Worm (Caenorhabditis elegans) whole organism, L1 larva: ENCODE measurements around the gene aptf-4.

Source experiments
- C04F5.9 ChIP-seq: sonication (generic microtip); optimal IDR thresholded peaks from 2 replicates; lab custom pipeline; 2016; ENCODE audit warnings: missing genetic modification characterization, missing compliant biosample characterization
- C34B4.2 ChIP-seq: sonication (generic microtip); optimal IDR thresholded peaks from 2 replicates; lab custom pipeline; 2017; ENCODE audit warnings: mild to moderate bottlenecking, missing genetic modification characterization, missing compliant biosample characterization
- F16B12.6 ChIP-seq: fragments of 150-350 bp; optimal IDR thresholded peaks from 2 replicates; lab custom pipeline; 2014; ENCODE audit warnings: missing biosample characterization, missing genetic modification characterization
- aha-1 ChIP-seq: fragments of 150-350 bp; optimal IDR thresholded peaks from 2 replicates; lab custom pipeline; 2014; ENCODE audit warnings: missing biosample characterization, missing genetic modification characterization
- ama-1 ChIP-seq: fragments of 150-350 bp; optimal IDR thresholded peaks from 2 replicates; lab custom pipeline; 2014
- blmp-1 ChIP-seq: fragments of 150-350 bp; optimal IDR thresholded peaks from 2 replicates; lab custom pipeline; 2014; ENCODE audit warnings: missing biosample characterization, missing genetic modification characterization
- ceh-63 ChIP-seq: fragments of 200-800 bp; sonication (Bioruptor generic); optimal IDR thresholded peaks from 2 replicates; lab custom pipeline; 2018; ENCODE audit warnings: mild to moderate bottlenecking, missing genetic modification characterization, missing compliant biosample characterization
- ceh-8 ChIP-seq: fragments of 200-800 bp; sonication (Bioruptor generic); optimal IDR thresholded peaks from 2 replicates; lab custom pipeline; 2018; ENCODE audit warnings: mild to moderate bottlenecking, missing genetic modification characterization, moderate library complexity, missing compliant biosample characterization
- ceh-88 ChIP-seq: fragments of 200-800 bp; sonication (Bioruptor generic); IDR thresholded peaks from 2 replicates; pipeline ENCODE4 v1.3.6; 2022; ENCODE audit warnings: missing genetic modification characterization, missing compliant biosample characterization
- ceh-90 ChIP-seq: sonication (generic microtip); optimal IDR thresholded peaks from 2 replicates; lab custom pipeline; 2016; ENCODE audit warnings: missing genetic modification characterization, missing compliant biosample characterization
- ces-1 ChIP-seq: fragments of 150-350 bp; optimal IDR thresholded peaks from 2 replicates; lab custom pipeline; 2014; ENCODE audit warnings: missing biosample characterization, missing genetic modification reagents, missing genetic modification characterization
- dpl-1 ChIP-seq, 3 experiments: fragments of 150-350 bp in 2 of 3; sonication (generic microtip) in 1 of 3; optimal IDR thresholded peaks; 2 replicates each; lab custom pipeline; 2014 to 2017; ENCODE audit warnings: missing biosample characterization in 3 of 3, missing genetic modification characterization in 3 of 3, missing genetic modification reagents in 3 of 3
- efl-3 ChIP-seq: fragments of 200-800 bp; sonication (Bioruptor generic); optimal IDR thresholded peaks from 2 replicates; lab custom pipeline; 2018; ENCODE audit warnings: mild to moderate bottlenecking, missing genetic modification characterization, missing compliant biosample characterization
- egl-13 ChIP-seq: sonication (generic microtip); optimal IDR thresholded peaks from 2 replicates; lab custom pipeline; 2016; ENCODE audit warnings: missing genotype, missing genetic modification reagents, missing genetic modification characterization, missing compliant biosample characterization
- fkh-8 ChIP-seq: sonication (generic microtip); optimal IDR thresholded peaks from 2 replicates; lab custom pipeline; 2016; ENCODE audit warnings: mild to moderate bottlenecking, missing genetic modification characterization, missing compliant biosample characterization
- fos-1 ChIP-seq: fragments of 150-350 bp; optimal IDR thresholded peaks from 2 replicates; lab custom pipeline; 2014; ENCODE audit warnings: missing biosample characterization, missing genetic modification characterization
- grh-1 ChIP-seq: fragments of 200-800 bp; sonication (Bioruptor generic); IDR thresholded peaks from 2 replicates; pipeline ENCODE4 v1.3.6; 2022; ENCODE audit warnings: missing genetic modification reagents, missing genetic modification characterization, missing compliant biosample characterization
- hlh-17 ChIP-seq: fragments of 200-800 bp; sonication (Bioruptor generic); optimal IDR thresholded peaks from 2 replicates; lab custom pipeline; 2018; ENCODE audit warnings: missing genetic modification characterization, mild to moderate bottlenecking, missing compliant biosample characterization, moderate library complexity, borderline replicate concordance
- irx-1 ChIP-seq: sonication (generic microtip); optimal IDR thresholded peaks from 2 replicates; lab custom pipeline; 2016; ENCODE audit warnings: missing genetic modification characterization, missing compliant biosample characterization
- jun-1 ChIP-seq: fragments of 150-350 bp; optimal IDR thresholded peaks from 2 replicates; lab custom pipeline; 2014; ENCODE audit warnings: missing biosample characterization, missing genetic modification reagents, missing genetic modification characterization
- lin-13 ChIP-seq: fragments of 150-350 bp; optimal IDR thresholded peaks from 2 replicates; lab custom pipeline; 2014; ENCODE audit warnings: missing biosample characterization, missing genetic modification reagents, missing genetic modification characterization
- lin-35 ChIP-seq, 2 experiments: fragments of 150-350 bp; optimal IDR thresholded peaks; 2 replicates each; lab custom pipeline; 2014; ENCODE audit warnings: missing biosample characterization in 2 of 2, missing genetic modification characterization in 2 of 2, missing genetic modification reagents in 2 of 2
- lin-39 ChIP-seq: fragments of 150-350 bp; optimal IDR thresholded peaks from 2 replicates; lab custom pipeline; 2014; ENCODE audit warnings: missing biosample characterization, missing genetic modification reagents, missing genetic modification characterization
- lir-3 ChIP-seq: sonication (generic microtip); optimal IDR thresholded peaks from 2 replicates; lab custom pipeline; 2016; ENCODE audit warnings: mild to moderate bottlenecking, missing genetic modification characterization, moderate library complexity, missing compliant biosample characterization; ENCODE audit not compliant: poor library complexity
- lsy-2 ChIP-seq, 2 experiments: fragments of 150-350 bp; optimal IDR thresholded peaks; 2 replicates each; lab custom pipeline; 2014; ENCODE audit warnings: missing biosample characterization in 2 of 2, missing genetic modification characterization in 2 of 2
- mdl-1 ChIP-seq, 2 experiments: fragments of 150-350 bp; optimal IDR thresholded peaks; 2 replicates each; lab custom pipeline; 2014 to 2017; ENCODE audit warnings: missing biosample characterization in 2 of 2, missing genetic modification characterization in 2 of 2, inconsistent platforms in 1 of 2
- nhr-11 ChIP-seq: fragments of 150-350 bp; optimal IDR thresholded peaks from 2 replicates; lab custom pipeline; 2014; ENCODE audit warnings: missing biosample characterization, missing genetic modification characterization
- nhr-19 ChIP-seq: fragments of 200-800 bp; sonication (Bioruptor generic); conservative IDR thresholded peaks from 2 replicates; pipeline ENCODE4 v1.3.6; 2022; ENCODE audit warnings: missing genetic modification characterization, missing compliant biosample characterization
- nhr-20 ChIP-seq: sonication (generic microtip); optimal IDR thresholded peaks from 2 replicates; lab custom pipeline; 2016; ENCODE audit warnings: mild to moderate bottlenecking, missing genetic modification characterization, missing compliant biosample characterization
- nhr-237 ChIP-seq: fragments of 150-350 bp; optimal IDR thresholded peaks from 2 replicates; lab custom pipeline; 2014; ENCODE audit warnings: missing biosample characterization, missing genetic modification characterization
- nhr-28 ChIP-seq: fragments of 150-350 bp; optimal IDR thresholded peaks from 2 replicates; lab custom pipeline; 2014; ENCODE audit warnings: missing biosample characterization, missing genetic modification characterization
- nhr-47 ChIP-seq: sonication (generic microtip); optimal IDR thresholded peaks from 2 replicates; lab custom pipeline; 2016; ENCODE audit warnings: mild to moderate bottlenecking, missing genetic modification characterization, moderate library complexity, missing compliant biosample characterization
- nhr-71 ChIP-seq: sonication (generic microtip); optimal IDR thresholded peaks from 2 replicates; lab custom pipeline; 2016; ENCODE audit warnings: mild to moderate bottlenecking, missing genetic modification characterization, moderate library complexity, missing compliant biosample characterization
- nhr-76 ChIP-seq: sonication (generic microtip); optimal IDR thresholded peaks from 2 replicates; lab custom pipeline; 2017; ENCODE audit warnings: missing biosample characterization, missing genetic modification characterization
- nhr-84 ChIP-seq: sonication (generic microtip); optimal IDR thresholded peaks from 2 replicates; lab custom pipeline; 2017; ENCODE audit warnings: missing biosample characterization, missing genetic modification characterization
- nhr-85 ChIP-seq: sonication (generic microtip); peaks from one replicate; lab custom pipeline; 2016; ENCODE audit warnings: missing genetic modification characterization, inconsistent platforms, missing compliant biosample characterization
- nhr-90 ChIP-seq: sonication (generic microtip); optimal IDR thresholded peaks from 2 replicates; lab custom pipeline; 2016; ENCODE audit warnings: mild to moderate bottlenecking, missing genetic modification characterization, missing compliant biosample characterization; ENCODE audit not compliant: poor library complexity
- pag-3 ChIP-seq: sonication (generic microtip); optimal IDR thresholded peaks from 2 replicates; lab custom pipeline; 2017; ENCODE audit warnings: missing genetic modification characterization, mild to moderate bottlenecking, missing compliant biosample characterization, antibody characterized with exemption, borderline replicate concordance; ENCODE audit not compliant: insufficient read depth
- pax-3 ChIP-seq: fragments of 200-800 bp; sonication (Bioruptor generic); optimal IDR thresholded peaks from 2 replicates; lab custom pipeline; 2018; ENCODE audit warnings: mild to moderate bottlenecking, missing genetic modification characterization, moderate library complexity, missing compliant biosample characterization
- pqm-1 ChIP-seq: sonication (generic microtip); optimal IDR thresholded peaks from 3 replicates; lab custom pipeline; 2017; ENCODE audit warnings: missing biosample characterization, missing genetic modification characterization
- rnt-1 ChIP-seq: sonication (generic microtip); optimal IDR thresholded peaks from 2 replicates; lab custom pipeline; 2016; ENCODE audit warnings: mild to moderate bottlenecking, missing genetic modification characterization, moderate library complexity, missing compliant biosample characterization
- skn-1 ChIP-seq: fragments of 150-350 bp; optimal IDR thresholded peaks from 2 replicates; lab custom pipeline; 2014; ENCODE audit warnings: missing biosample characterization, missing genetic modification characterization
- snu-23 ChIP-seq: sonication (generic microtip); optimal IDR thresholded peaks from 2 replicates; lab custom pipeline; 2016; ENCODE audit warnings: missing genetic modification characterization, missing compliant biosample characterization
- sptf-1 ChIP-seq: fragments of 150-350 bp; optimal IDR thresholded peaks from 2 replicates; lab custom pipeline; 2014; ENCODE audit warnings: missing biosample characterization, missing genetic modification characterization
- swsn-7 ChIP-seq: sonication (generic microtip); optimal IDR thresholded peaks from 2 replicates; lab custom pipeline; 2016; ENCODE audit warnings: missing genetic modification characterization, missing compliant biosample characterization
- tbx-2 ChIP-seq: sonication (generic microtip); optimal IDR thresholded peaks from 2 replicates; lab custom pipeline; 2016; ENCODE audit warnings: missing genetic modification characterization, missing compliant biosample characterization
- unc-62 ChIP-seq: fragments of 150-350 bp; optimal IDR thresholded peaks from 2 replicates; lab custom pipeline; 2014; ENCODE audit warnings: missing biosample characterization, missing genetic modification reagents, missing genetic modification characterization
- unc-86 ChIP-seq: sonication (generic microtip); optimal IDR thresholded peaks from 2 replicates; lab custom pipeline; 2016; ENCODE audit warnings: missing genetic modification characterization, missing compliant biosample characterization
- unc-98 ChIP-seq: fragments of 200-800 bp; sonication (Bioruptor generic); IDR thresholded peaks from 2 replicates; pipeline ENCODE4 v1.3.6; 2022; ENCODE audit warnings: missing genetic modification characterization, missing compliant biosample characterization
- vab-15 ChIP-seq: sonication (generic microtip); optimal IDR thresholded peaks from 2 replicates; lab custom pipeline; 2017; ENCODE audit warnings: missing genotype, mild to moderate bottlenecking, missing genetic modification characterization, missing compliant biosample characterization
- xbp-1 ChIP-seq: sonication (generic microtip); optimal IDR thresholded peaks from 2 replicates; lab custom pipeline; 2016; ENCODE audit warnings: missing genetic modification characterization, missing compliant biosample characterization
- zip-4 ChIP-seq: fragments of 200-800 bp; sonication (Bioruptor generic); optimal IDR thresholded peaks from 2 replicates; lab custom pipeline; 2018; ENCODE audit warnings: mild to moderate bottlenecking, missing genetic modification characterization, moderate library complexity, missing compliant biosample characterization
- ztf-11 ChIP-seq, 2 experiments: sonication (generic microtip); optimal IDR thresholded peaks; 2 replicates each; lab custom pipeline; 2016 to 2017; ENCODE audit warnings: missing genetic modification characterization in 2 of 2, missing biosample characterization in 1 of 2, missing compliant biosample characterization in 1 of 2

The aptf-4 gene

ce11 chrII:8561227-8561626 lies 29.6 kb upstream of the aptf-4 start, which contains the start of gene iff-2:
iff-2 (minus strand) TSS chrII:8561367.
- TF ChIP-seq grh-1 (GFP tag; lab: Robert Waterston, UW) (peak; percentile 97), hlh-17 (no peak), lsy-2 (tag; optimal IDR thresholded peaks at IDR 0.05; lab: Kevin White, UChicago) (peak; percentile 98), ceh-90 (tag; lab: Kevin White, UChicago) (peak; percentile 9), dpl-1 (GFP tag; optimal IDR thresholded peaks at IDR 0.05; lab: Kevin White, UChicago) (peak; percentile 94 to 97 (median 95)), mdl-1 (tag; optimal IDR thresholded peaks at IDR 0.05; lab: Kevin White, UChicago) (peak; percentile 90 to 100), snu-23 (GFP tag; lab: Kevin White, UChicago) (peak; percentile 100), lin-13 (GFP tag; lab: Kevin White, UChicago) (peak; percentile 100), fkh-8 (tag; lab: Kevin White, UChicago) (peak; percentile 100), nhr-19 (GFP tag; lab: Robert Waterston, UW) (peak; percentile 99), C34B4.2 (peak; percentile 65), nhr-71 (tag; lab: Kevin White, UChicago) (peak; percentile 100), ceh-8 (GFP tag; lab: Kevin White, UChicago) (peak; percentile 95), nhr-47 (peak; percentile 99), vab-15 (tag; lab: Kevin White, UChicago) (peak; percentile 99), unc-86 (tag; lab: Kevin White, UChicago) (peak; percentile 99), nhr-20 (tag; lab: Kevin White, UChicago) (peak; percentile 100), blmp-1 (tag; lab: Kevin White, UChicago) (peak; percentile 97), nhr-84 (tag; lab: Kevin White, UChicago) (no peak), nhr-237 (peak; percentile 99), efl-3 (peak; percentile 77), lir-3 (tag; lab: Kevin White, UChicago) (peak; percentile 95), pqm-1 (tag; lab: Kevin White, UChicago) (peak; percentile 54), nhr-85 (peak; percentile 100), irx-1 (peak; percentile 96), lin-35 (GFP tag; optimal IDR thresholded peaks at IDR 0.05; lab: Kevin White, UChicago) (peak; percentile 97 to 99), nhr-76 (peak; percentile 86), pax-3 (tag; lab: Kevin White, UChicago) (peak; percentile 98), sptf-1 (tag; lab: Kevin White, UChicago) (no peak), F16B12.6 (peak; percentile 85), rnt-1 (tag; lab: Kevin White, UChicago) (peak; percentile 98), jun-1 (tag; lab: Kevin White, UChicago) (peak; percentile 99), ces-1 (GFP tag; lab: Kevin White, UChicago) (no peak), egl-13 (tag; lab: Kevin White, UChicago) (peak; percentile 98), unc-98 (GFP tag; lab: Robert Waterston, UW) (peak; percentile 83; the same call in 1 of the 2 replicates), skn-1 (tag; lab: Kevin White, UChicago) (peak; percentile 98), pag-3 (tag; lab: Kevin White, UChicago) (peak; percentile 69), unc-62 (peak; percentile 86), nhr-90 (tag; lab: Kevin White, UChicago) (peak; percentile 99), nhr-11 (peak; percentile 93), nhr-28 (tag; lab: Kevin White, UChicago) (no peak), aha-1 (tag; lab: Kevin White, UChicago) (peak; percentile 98), ceh-63 (no peak), zip-4 (GFP tag; lab: Kevin White, UChicago) (peak; percentile 91), tbx-2 (tag; lab: Kevin White, UChicago) (peak; percentile 99), ceh-88 (peak; percentile 97), swsn-7 (tag; lab: Kevin White, UChicago) (peak; percentile 99), ztf-11 (tag; optimal IDR thresholded peaks at IDR 0.05; lab: Kevin White, UChicago) (peak in 1 of 2 experiments; percentile 96), lin-39 (peak; percentile 93), fos-1 (tag; lab: Kevin White, UChicago) (peak; percentile 97), xbp-1 (tag; lab: Kevin White, UChicago) (peak; percentile 99), ama-1 (lab: Kevin White, UChicago) (peak; percentile 91), C04F5.9 (tag; lab: Kevin White, UChicago) (peak; percentile 98)
